Fruit fly (Drosophila melanogaster) whole organism, embryonic: ENCODE results near the gene Ugt36F1.

ENCODE experiments used
- Bteb2 ChIP-seq: fragments of 200-800 bp; sonication (Bioruptor generic); optimal IDR thresholded peaks from 2 replicates; lab custom pipeline; 2016; ENCODE audit warnings: missing biosample characterization, missing genetic modification characterization
- CG10366 ChIP-seq: fragments of 200-800 bp; sonication (Bioruptor generic); IDR thresholded peaks from 2 replicates; pipeline ENCODE4 v1.3.6; 2022; ENCODE audit warnings: missing biosample characterization, missing genetic modification characterization
- CG10431 ChIP-seq: fragments of 200-800 bp; sonication (Bioruptor generic); optimal IDR thresholded peaks from 3 replicates; lab custom pipeline; 2018; ENCODE audit warnings: missing biosample characterization, mild to moderate bottlenecking, missing genetic modification characterization
- CG10462 ChIP-seq: fragments of 200-800 bp; sonication (Bioruptor generic); optimal IDR thresholded peaks from 2 replicates; lab custom pipeline; 2016; ENCODE audit warnings: missing biosample characterization, missing genetic modification characterization
- CG10654 ChIP-seq: fragments of 200-800 bp; sonication (Bioruptor generic); optimal IDR thresholded peaks from 2 replicates; lab custom pipeline; 2016; ENCODE audit warnings: missing biosample characterization, missing genetic modification characterization
- CG11093 ChIP-seq: fragments of 200-800 bp; sonication (Bioruptor generic); IDR thresholded peaks from 3 replicates; pipeline ENCODE4 v1.3.6; 2022; ENCODE audit warnings: missing biosample characterization, missing genetic modification characterization
- CG11398 ChIP-seq: fragments of 200-800 bp; sonication (Bioruptor generic); optimal IDR thresholded peaks from 2 replicates; lab custom pipeline; 2016; ENCODE audit warnings: missing biosample characterization, missing genetic modification characterization
- CG11723 ChIP-seq: fragments of 200-800 bp; sonication (Bioruptor generic); optimal IDR thresholded peaks from 2 replicates; lab custom pipeline; 2017; ENCODE audit warnings: missing biosample characterization, mild to moderate bottlenecking, missing genetic modification characterization
- CG15073 ChIP-seq: fragments of 200-800 bp; sonication (Bioruptor generic); optimal IDR thresholded peaks from 2 replicates; lab custom pipeline; 2016; ENCODE audit warnings: missing biosample characterization, missing genetic modification characterization
- CG1529 ChIP-seq: fragments of 200-800 bp; sonication (Bioruptor generic); optimal IDR thresholded peaks from 3 replicates; lab custom pipeline; 2018; ENCODE audit warnings: missing biosample characterization, missing genetic modification characterization
- CG1603 ChIP-seq: fragments of 200-800 bp; sonication (Bioruptor generic); optimal IDR thresholded peaks from 2 replicates; lab custom pipeline; 2019; ENCODE audit warnings: missing biosample characterization, mild to moderate bottlenecking, missing genetic modification characterization, moderate library complexity
- CG1647 ChIP-seq: fragments of 200-800 bp; sonication (Bioruptor generic); optimal IDR thresholded peaks from 3 replicates; lab custom pipeline; 2016; ENCODE audit warnings: missing biosample characterization, missing genetic modification characterization
- CG17385 ChIP-seq: fragments of 200-800 bp; sonication (Bioruptor generic); optimal IDR thresholded peaks from 3 replicates; lab custom pipeline; 2018; ENCODE audit warnings: missing biosample characterization, mild to moderate bottlenecking, missing genetic modification characterization
- CG17829 ChIP-seq: fragments of 200-800 bp; optimal IDR thresholded peaks from 2 replicates; lab custom pipeline; 2019; ENCODE audit warnings: missing biosample characterization, mild to moderate bottlenecking, missing genetic modification characterization, moderate library complexity
- CG18011 ChIP-seq: fragments of 200-800 bp; sonication (Bioruptor generic); optimal IDR thresholded peaks from 2 replicates; lab custom pipeline; 2017; ENCODE audit warnings: missing biosample characterization, missing genetic modification characterization, mild to moderate bottlenecking, moderate library complexity, missing genotype
- CG3065 ChIP-seq: fragments of 200-800 bp; sonication (Bioruptor generic); optimal IDR thresholded peaks from 2 replicates; lab custom pipeline; 2016; ENCODE audit warnings: missing biosample characterization, missing genetic modification characterization
- CG6689 ChIP-seq: fragments of 200-800 bp; sonication (Bioruptor generic); IDR thresholded peaks from 2 replicates; pipeline ENCODE4 v1.3.6; 2022; ENCODE audit warnings: missing biosample characterization, missing genetic modification characterization
- CG6813 ChIP-seq: fragments of 200-800 bp; sonication (Bioruptor generic); optimal IDR thresholded peaks from 2 replicates; lab custom pipeline; 2017; ENCODE audit warnings: missing biosample characterization, missing genetic modification characterization, mild to moderate bottlenecking, moderate library complexity, missing genetic modification reagents
- CG8089 ChIP-seq: fragments of 200-800 bp; sonication (Bioruptor generic); optimal IDR thresholded peaks from 3 replicates; lab custom pipeline; 2016; ENCODE audit warnings: missing biosample characterization, missing genetic modification characterization
- CG8944 ChIP-seq: fragments of 200-800 bp; sonication (Bioruptor generic); optimal IDR thresholded peaks from 3 replicates; lab custom pipeline; 2016; ENCODE audit warnings: missing biosample characterization, missing genetic modification characterization
- CG9609 ChIP-seq: fragments of 200-800 bp; sonication (Bioruptor generic); optimal IDR thresholded peaks from 3 replicates; lab custom pipeline; 2016; ENCODE audit warnings: missing biosample characterization, missing genetic modification characterization
- CG9876 ChIP-seq: fragments of 200-800 bp; sonication (Bioruptor generic); optimal IDR thresholded peaks from 2 replicates; lab custom pipeline; 2016; ENCODE audit warnings: missing biosample characterization, missing genetic modification characterization
- D ChIP-seq, 2 experiments: fragments of 200-800 bp in 1 of 2; fragments of >200 bp in 1 of 2; sonication (Bioruptor generic) in 1 of 2; optimal IDR thresholded peaks; 2 replicates in 1 of 2; 3 replicates in 1 of 2; lab custom pipeline; 2017; ENCODE audit warnings: mild to moderate bottlenecking in 1 of 2, missing biosample characterization in 1 of 2, missing genetic modification characterization in 1 of 2, missing genetic modification reagents in 1 of 2
- Dll ChIP-seq: fragments of 200-800 bp; sonication (Bioruptor generic); IDR thresholded peaks from 4 replicates; pipeline ENCODE4 v1.3.6; 2022; ENCODE audit warnings: missing biosample characterization, missing genetic modification characterization; ENCODE audit not compliant: partially characterized antibody
- HmgZ ChIP-seq: fragments of 200-800 bp; sonication (Bioruptor generic); optimal IDR thresholded peaks from 2 replicates; lab custom pipeline; 2018; ENCODE audit warnings: missing biosample characterization, mild to moderate bottlenecking, missing genetic modification characterization
- Mes4 ChIP-seq: fragments of 200-800 bp; sonication (Bioruptor generic); optimal IDR thresholded peaks from 2 replicates; lab custom pipeline; 2016; ENCODE audit warnings: missing biosample characterization, missing genetic modification characterization
- Mrtf ChIP-seq: fragments of 200-800 bp; sonication (Bioruptor generic); IDR thresholded peaks from 3 replicates; pipeline ENCODE4 v1.3.6; 2022; ENCODE audit warnings: missing biosample characterization, missing genetic modification characterization
- NFAT ChIP-seq: fragments of 200-800 bp; sonication (Bioruptor generic); IDR thresholded peaks from 2 replicates; pipeline ENCODE4 v1.3.6; 2022; ENCODE audit warnings: missing biosample characterization, missing genetic modification characterization
- NfI ChIP-seq: fragments of 200-800 bp; sonication (Bioruptor generic); optimal IDR thresholded peaks from 3 replicates; lab custom pipeline; 2018; ENCODE audit warnings: missing biosample characterization, mild to moderate bottlenecking, missing genetic modification characterization, moderate library complexity
- Rx ChIP-seq: fragments of 200-800 bp; sonication (Bioruptor generic); IDR thresholded peaks from 2 replicates; pipeline ENCODE4 v1.3.6; 2022; ENCODE audit warnings: missing biosample characterization, missing genetic modification characterization
- Side ChIP-seq: fragments of 200-800 bp; sonication (Bioruptor generic); optimal IDR thresholded peaks from 2 replicates; lab custom pipeline; 2016; ENCODE audit warnings: missing biosample characterization, missing genetic modification characterization
- Sin3A ChIP-seq: fragments of >200 bp; optimal IDR thresholded peaks from 2 replicates; lab custom pipeline; 2018
- bowl ChIP-seq: fragments of 200-800 bp; sonication (Bioruptor generic); IDR thresholded peaks from 2 replicates; pipeline ENCODE4 v1.3.6; 2022; ENCODE audit warnings: missing biosample characterization, missing genetic modification characterization
- chn ChIP-seq: fragments of 200-800 bp; sonication (Bioruptor generic); optimal IDR thresholded peaks from 2 replicates; lab custom pipeline; 2016; ENCODE audit warnings: missing biosample characterization, missing genetic modification characterization
- corto ChIP-seq: fragments of 200-800 bp; sonication (Bioruptor generic); optimal IDR thresholded peaks from 2 replicates; lab custom pipeline; 2016; ENCODE audit warnings: missing biosample characterization, mild to moderate bottlenecking, missing genetic modification characterization, moderate library complexity
- dan ChIP-seq: fragments of 200-800 bp; sonication (Bioruptor generic); IDR thresholded peaks from 2 replicates; pipeline ENCODE4 v1.3.6; 2022; ENCODE audit warnings: missing biosample characterization, missing genetic modification characterization
- dati ChIP-seq: fragments of 200-800 bp; sonication (Bioruptor generic); IDR thresholded peaks from 2 replicates; pipeline ENCODE4 v1.3.6; 2022; ENCODE audit warnings: missing biosample characterization, missing genetic modification characterization
- hbn ChIP-seq: fragments of 200-800 bp; sonication (Bioruptor generic); IDR thresholded peaks from 2 replicates; pipeline ENCODE4 v1.3.6; 2022; ENCODE audit warnings: missing biosample characterization, missing genetic modification characterization; ENCODE audit not compliant: partially characterized antibody
- hth ChIP-seq: fragments of >200 bp; optimal IDR thresholded peaks from 2 replicates; lab custom pipeline; 2017; ENCODE audit warnings: inconsistent platforms
- kay ChIP-seq: fragments of 200-800 bp; sonication (Bioruptor generic); optimal IDR thresholded peaks from 2 replicates; lab custom pipeline; 2016; ENCODE audit warnings: missing biosample characterization, missing genetic modification characterization
- klu ChIP-seq: fragments of 200-800 bp; sonication (Bioruptor generic); IDR thresholded peaks from 2 replicates; pipeline ENCODE4 v1.3.6; 2022; ENCODE audit warnings: missing biosample characterization, missing genetic modification characterization
- pb ChIP-seq: fragments of 200-800 bp; sonication (Bioruptor generic); optimal IDR thresholded peaks from 3 replicates; lab custom pipeline; 2016; ENCODE audit warnings: missing biosample characterization, missing genetic modification characterization
- peb ChIP-seq: fragments of 200-800 bp; sonication (Bioruptor generic); IDR thresholded peaks from 2 replicates; pipeline ENCODE4 v1.3.6; 2022; ENCODE audit warnings: missing biosample characterization, missing genetic modification characterization
- prd ChIP-seq, 3 experiments: fragments of >200 bp in 2 of 3; fragments of 200-800 bp in 1 of 3; sonication (Bioruptor generic) in 1 of 3; optimal IDR thresholded peaks in 2 of 3; IDR thresholded peaks in 1 of 3; 2 replicates in 2 of 3; 3 replicates in 1 of 3; pipeline versions ENCODE4 v1.3.6 to Lab custom; 2017 to 2022; ENCODE audit warnings: missing biosample characterization in 1 of 3, missing genetic modification characterization in 1 of 3
- pros ChIP-seq: fragments of 200-800 bp; sonication (Bioruptor generic); optimal IDR thresholded peaks from 3 replicates; lab custom pipeline; 2019; ENCODE audit warnings: missing biosample characterization, mild to moderate bottlenecking, missing genetic modification characterization, moderate library complexity
- pzg ChIP-seq: fragments of 200-800 bp; sonication (Bioruptor generic); optimal IDR thresholded peaks from 3 replicates; lab custom pipeline; 2018; ENCODE audit warnings: missing biosample characterization, mild to moderate bottlenecking, missing genetic modification characterization, moderate library complexity
- sd ChIP-seq: fragments of 200-800 bp; sonication (Bioruptor generic); optimal IDR thresholded peaks from 3 replicates; lab custom pipeline; 2018; ENCODE audit warnings: missing biosample characterization, mild to moderate bottlenecking, missing genetic modification characterization, moderate library complexity
- so ChIP-seq: fragments of 200-800 bp; sonication (Bioruptor generic); IDR thresholded peaks from 3 replicates; pipeline ENCODE4 v1.3.6; 2022; ENCODE audit warnings: missing biosample characterization, missing genetic modification characterization
- ttk ChIP-seq: fragments of 200-800 bp; sonication (Bioruptor generic); IDR thresholded peaks from 2 replicates; pipeline ENCODE4 v2.1.2; 2022; ENCODE audit warnings: missing biosample characterization, missing genetic modification characterization
- tup ChIP-seq: fragments of 200-800 bp; sonication (Bioruptor generic); optimal IDR thresholded peaks from 2 replicates; lab custom pipeline; 2016; ENCODE audit warnings: missing biosample characterization, mild to moderate bottlenecking, missing genetic modification characterization, moderate library complexity
- vvl ChIP-seq: fragments of 200-800 bp; sonication (Bioruptor generic); IDR thresholded peaks from 2 replicates; pipeline ENCODE4 v1.3.6; 2022; ENCODE audit warnings: missing biosample characterization, missing genetic modification characterization

Ugt36F1 gene

DNA sequence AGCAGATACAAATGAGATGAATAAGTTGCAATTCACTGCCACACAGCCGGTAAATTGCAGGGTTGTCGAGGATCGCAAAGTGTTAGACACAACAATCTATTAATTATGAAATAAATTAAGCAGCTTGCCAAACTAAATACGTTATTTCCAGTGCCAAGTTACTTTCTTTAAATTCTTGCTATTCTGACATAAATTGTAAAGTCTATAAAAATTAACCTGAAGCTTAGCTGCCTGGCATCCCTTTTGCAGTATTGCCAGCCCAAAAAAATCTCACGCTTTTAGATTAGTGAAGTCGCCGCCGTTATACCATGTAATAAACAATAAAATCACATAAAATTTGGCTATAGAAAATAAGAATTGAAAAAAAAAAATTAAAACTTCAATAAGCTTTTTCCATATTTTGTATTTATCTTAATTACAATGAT is 38.5 kb downstream of the Ugt36F1 start (continued):
- TF ChIP-seq CG17829 (tag; lab: Kevin White, UChicago) (peak; percentile 94), hbn (GFP tag; lab: Robert Waterston, UW) (no peak), tup (GFP tag; lab: Kevin White, UChicago) (peak; percentile 95), D (optimal IDR thresholded peaks at IDR 0.05; lab: Kevin White, UChicago) (no peak), D (GFP tag; optimal IDR thresholded peaks at IDR 0.05; lab: Kevin White, UChicago) (peak; percentile 82), Side (GFP tag; lab: Kevin White, UChicago) (peak; percentile 70), CG11398 (GFP tag; lab: Kevin White, UChicago) (peak; percentile 86), Mrtf (GFP tag; lab: Robert Waterston, UW) (peak; percentile 72; the same call in 2 of the 3 replicates), CG10431 (GFP tag; lab: Kevin White, UChicago) (peak; percentile 77), CG6813 (peak; percentile 95), chn (GFP tag; lab: Kevin White, UChicago) (peak; percentile 94), NfI (peak; percentile 95), CG1647 (peak; percentile 62), Dll (GFP tag; lab: Robert Waterston, UW) (no peak), Sin3A (no peak), CG1603 (peak; percentile 91), CG3065 (peak; percentile 84), CG1529 (GFP tag; lab: Kevin White, UChicago) (peak; percentile 87), CG17385 (GFP tag; lab: Kevin White, UChicago) (peak; percentile 91), hth (no peak), pros (GFP tag; lab: Kevin White, UChicago) (no peak), HmgZ (tag; lab: Kevin White, UChicago) (peak; percentile 94), so (peak; percentile 76; the same call in 2 of the 3 replicates), NFAT (peak; percentile 88), CG11723 (GFP tag; lab: Kevin White, UChicago) (peak; percentile 76), CG10654 (GFP tag; lab: Kevin White, UChicago) (peak; percentile 84), kay (peak; percentile 39), Mes4 (GFP tag; lab: Kevin White, UChicago) (peak; percentile 81), pb (GFP tag; lab: Kevin White, UChicago) (peak; percentile 53), CG10366 (GFP tag; lab: Robert Waterston, UW) (peak; percentile 91), dan (GFP tag; lab: Robert Waterston, UW) (0 out of 2 replicates have a peak, but pooled peaks have one; percentile 13), pzg (GFP tag; lab: Kevin White, UChicago) (peak; percentile 47), CG8944 (GFP tag; lab: Kevin White, UChicago) (peak; percentile 88), CG8089 (GFP tag; lab: Kevin White, UChicago) (peak; percentile 73), Rx (GFP tag; lab: Robert Waterston, UW) (peak; percentile 86), sd (tag; lab: Kevin White, UChicago) (peak; percentile 77), bowl (GFP tag; lab: Robert Waterston, UW) (peak; percentile 88), CG15073 (peak; percentile 51), CG10462 (GFP tag; lab: Kevin White, UChicago) (peak; percentile 85), CG9876 (peak; percentile 79), klu (GFP tag; lab: Robert Waterston, UW) (peak; percentile 78), CG11093 (peak; percentile 90), Bteb2 (GFP tag; lab: Kevin White, UChicago) (peak; percentile 90), ttk (GFP tag; lab: Robert Waterston, UW) (peak; percentile 72), prd (optimal IDR thresholded peaks at IDR 0.05; lab: Kevin White, UChicago) (no peak), prd (GFP tag; IDR thresholded peaks at IDR 0.05; lab: Robert Waterston, UW) (peak; percentile 90), CG18011 (GFP tag; lab: Kevin White, UChicago) (peak; percentile 84), peb (GFP tag; lab: Robert Waterston, UW) (peak; percentile 81), vvl (GFP tag; lab: Robert Waterston, UW) (peak; percentile 93), CG9609 (peak; percentile 88), corto (peak; percentile 94), dati (GFP tag; lab: Robert Waterston, UW) (peak; percentile 73), CG6689 (GFP tag; lab: Robert Waterston, UW) (peak; percentile 92)
